Worm (Caenorhabditis elegans) whole organism, L1 larva: ENCODE data around the gene acl-13.
A peak's percentile ranks its signal among the peaks of the same experiment; 100 is the strongest.

ENCODE experiments used
- C34B4.2 ChIP-seq: sonication (generic microtip); optimal IDR thresholded peaks from 2 replicates; lab custom pipeline; 2017; ENCODE audit warnings: mild to moderate bottlenecking, missing genetic modification characterization, missing compliant biosample characterization
- Y116A8C.19 ChIP-seq: sonication (generic microtip); optimal IDR thresholded peaks from 2 replicates; lab custom pipeline; 2016; ENCODE audit warnings: missing compliant biosample characterization, missing genetic modification characterization, borderline replicate concordance
- alr-1 ChIP-seq: fragments of 200-800 bp; sonication (Bioruptor generic); optimal IDR thresholded peaks from 2 replicates; lab custom pipeline; 2018; ENCODE audit warnings: borderline replicate concordance, mild to moderate bottlenecking, missing genetic modification characterization, missing compliant biosample characterization
- ceh-82 ChIP-seq, 3 experiments: fragments of 150-350 bp in 1 of 3; sonication (generic microtip) in 2 of 3; optimal IDR thresholded peaks; 2 replicates each; lab custom pipeline; 2014 to 2017; ENCODE audit warnings: missing biosample characterization in 3 of 3, missing genetic modification characterization in 3 of 3
- dsc-1 ChIP-seq: sonication (generic microtip); optimal IDR thresholded peaks from 2 replicates; lab custom pipeline; 2016; ENCODE audit warnings: mild to moderate bottlenecking, missing genetic modification characterization, missing compliant biosample characterization
- efl-1 ChIP-seq, 4 experiments: fragments of 150-350 bp; optimal IDR thresholded peaks in 3 of 4; peaks in 1 of 4; 1 replicate in 1 of 4; 2 replicates in 3 of 4; lab custom pipeline; 2014; ENCODE audit warnings: missing biosample characterization in 2 of 4, missing genetic modification characterization in 2 of 4, missing genetic modification reagents in 2 of 4
- egl-27 ChIP-seq, 2 experiments: fragments of 150-350 bp in 1 of 2; sonication (generic microtip); optimal IDR thresholded peaks; 3 replicates each; lab custom pipeline; 2017 to 2018; ENCODE audit warnings: missing biosample characterization in 2 of 2, missing genetic modification characterization in 2 of 2, missing genetic modification reagents in 2 of 2
- elt-2 ChIP-seq: sonication (generic microtip); optimal IDR thresholded peaks from 2 replicates; lab custom pipeline; 2016; ENCODE audit warnings: missing genetic modification characterization, mild to moderate bottlenecking, inconsistent platforms, missing compliant biosample characterization, missing genetic modification reagents
- fkh-10 ChIP-seq: sonication (generic microtip); optimal IDR thresholded peaks from 2 replicates; lab custom pipeline; 2017; ENCODE audit warnings: missing biosample characterization, missing genetic modification reagents, missing genetic modification characterization
- hlh-4 ChIP-seq: sonication (generic microtip); optimal IDR thresholded peaks from 2 replicates; lab custom pipeline; 2016; ENCODE audit warnings: mild to moderate bottlenecking, missing genetic modification characterization, missing compliant biosample characterization
- irx-1 ChIP-seq: sonication (generic microtip); optimal IDR thresholded peaks from 2 replicates; lab custom pipeline; 2016; ENCODE audit warnings: missing genetic modification characterization, missing compliant biosample characterization
- lin-14 ChIP-seq: fragments of 200-800 bp; sonication (Bioruptor generic); optimal IDR thresholded peaks from 2 replicates; lab custom pipeline; 2018; ENCODE audit warnings: mild to moderate bottlenecking, missing genetic modification characterization, moderate library complexity, missing compliant biosample characterization
- lin-35 ChIP-seq, 2 experiments: fragments of 150-350 bp; optimal IDR thresholded peaks; 2 replicates each; lab custom pipeline; 2014; ENCODE audit warnings: missing biosample characterization in 2 of 2, missing genetic modification characterization in 2 of 2, missing genetic modification reagents in 2 of 2
- lin-39 ChIP-seq: fragments of 150-350 bp; optimal IDR thresholded peaks from 2 replicates; lab custom pipeline; 2014; ENCODE audit warnings: missing biosample characterization, missing genetic modification reagents, missing genetic modification characterization
- mab-9 ChIP-seq: fragments of 200-800 bp; sonication (Bioruptor generic); IDR thresholded peaks from 2 replicates; pipeline ENCODE4 v1.3.6; 2022; ENCODE audit warnings: missing genetic modification reagents, missing genetic modification characterization, missing compliant biosample characterization
- nhr-12 ChIP-seq: sonication (generic microtip); optimal IDR thresholded peaks from 2 replicates; lab custom pipeline; 2017; ENCODE audit warnings: missing biosample characterization, missing genetic modification characterization
- nhr-20 ChIP-seq: sonication (generic microtip); optimal IDR thresholded peaks from 2 replicates; lab custom pipeline; 2016; ENCODE audit warnings: mild to moderate bottlenecking, missing genetic modification characterization, missing compliant biosample characterization
- pqm-1 ChIP-seq: sonication (generic microtip); optimal IDR thresholded peaks from 3 replicates; lab custom pipeline; 2017; ENCODE audit warnings: missing biosample characterization, missing genetic modification characterization
- sptf-1 ChIP-seq: fragments of 150-350 bp; optimal IDR thresholded peaks from 2 replicates; lab custom pipeline; 2014; ENCODE audit warnings: missing biosample characterization, missing genetic modification characterization
- tbx-2 ChIP-seq: sonication (generic microtip); optimal IDR thresholded peaks from 2 replicates; lab custom pipeline; 2016; ENCODE audit warnings: missing genetic modification characterization, missing compliant biosample characterization
- unc-62 ChIP-seq: fragments of 150-350 bp; optimal IDR thresholded peaks from 2 replicates; lab custom pipeline; 2014; ENCODE audit warnings: missing biosample characterization, missing genetic modification reagents, missing genetic modification characterization
- xbp-1 ChIP-seq: sonication (generic microtip); optimal IDR thresholded peaks from 2 replicates; lab custom pipeline; 2016; ENCODE audit warnings: missing genetic modification characterization, missing compliant biosample characterization
- zag-1 ChIP-seq: fragments of 150-350 bp; optimal IDR thresholded peaks from 2 replicates; lab custom pipeline; 2014; ENCODE audit warnings: missing biosample characterization, missing genetic modification characterization

Gene acl-13

ce11 chrIV:12451225-12451831 lies 41.1 kb downstream of the acl-13 start, which contains the start of gene dpy-26 (continued):
- TF ChIP-seq nhr-20 = peak; percentile 33

- TF ChIP-seq tbx-2 (tag; lab: Kevin White, UChicago) (no peak), mab-9 (no peak), fkh-10 (no peak), unc-62 (no peak), efl-1 (optimal IDR thresholded peaks at IDR 0.05; lab: Kevin White, UChicago) (no peak), efl-1 (GFP tag; optimal IDR thresholded peaks at IDR 0.05 in 1 of 2; lab: Kevin White, UChicago) (no peak), nhr-12 (tag; lab: Kevin White, UChicago) (no peak)
Observed at ce11 chrIV:12454115-12454514, 43.8 kb downstream of the acl-13 start, which contains the start of gene spe-44. Gene spe-44, minus strand, starts transcription at chrIV:12454215.

- no peak for TF ChIP-seq xbp-1 (tag; lab: Kevin White, UChicago)
- TF ChIP-seq nhr-12 (tag; lab: Kevin White, UChicago) = no peak
- no peak for TF ChIP-seq egl-27 (tag; optimal IDR thresholded peaks at IDR 0.05; lab: Kevin White, UChicago)
- TF ChIP-seq elt-2 (tag; lab: Kevin White, UChicago) = no peak
- no peak for TF ChIP-seq pqm-1 (tag; lab: Kevin White, UChicago)
- no peak for TF ChIP-seq hlh-4
- no peak for TF ChIP-seq irx-1 (tag; lab: Kevin White, UChicago)
- TF ChIP-seq dsc-1 (tag; lab: Kevin White, UChicago) = no peak
- TF ChIP-seq lin-35 (GFP tag; optimal IDR thresholded peaks at IDR 0.05; lab: Kevin White, UChicago) = no peak
- no peak for TF ChIP-seq lin-14 (GFP tag; lab: Kevin White, UChicago)
- no peak for TF ChIP-seq zag-1 (tag; lab: Kevin White, UChicago)
Observed at ce11 chrIV:12454750-12455149, 44.5 kb downstream of the acl-13 start, which contains the start of gene smz-1. Gene smz-1, plus strand, starts transcription at chrIV:12455050.

ce11 chrIV:12456613-12457012 lies 46.3 kb downstream of the acl-13 start, which contains the start of gene C25G4.7:
Gene C25G4.7, plus strand, starts transcription at chrIV:12456913.
- TF ChIP-seq C34B4.2 (tag; lab: Kevin White, UChicago) (no peak), mab-9 (no peak), lin-39 (tag; lab: Kevin White, UChicago) (no peak), alr-1 (tag; lab: Kevin White, UChicago) (no peak), ceh-82 (tag; optimal IDR thresholded peaks at IDR 0.05; lab: Kevin White, UChicago) (no peak), efl-1 (optimal IDR thresholded peaks at IDR 0.05; lab: Kevin White, UChicago) (no peak), efl-1 (GFP tag; optimal IDR thresholded peaks at IDR 0.05 in 1 of 2; lab: Kevin White, UChicago) (no peak), sptf-1 (tag; lab: Kevin White, UChicago) (no peak), Y116A8C.19 (tag; lab: Kevin White, UChicago) (no peak), pqm-1 (tag; lab: Kevin White, UChicago) (no peak)
